Fruit fly (Drosophila melanogaster) whole organism, embryonic: ENCODE measurements around the gene CG45218.

ENCODE experiments used
- Antp ChIP-seq: fragments of 200-800 bp; sonication (Bioruptor generic); optimal IDR thresholded peaks from 3 replicates; lab custom pipeline; 2016; ENCODE audit warnings: missing biosample characterization, missing genetic modification characterization
- Atf3 ChIP-seq: fragments of 200-800 bp; sonication (Bioruptor generic); optimal IDR thresholded peaks from 3 replicates; lab custom pipeline; 2016; ENCODE audit warnings: missing biosample characterization, missing genetic modification characterization
- Atf6 ChIP-seq: fragments of 200-800 bp; sonication (Bioruptor generic); IDR thresholded peaks from 2 replicates; pipeline ENCODE4 v1.3.6; 2022; ENCODE audit warnings: missing biosample characterization, missing genetic modification characterization
- BEAF-32 ChIP-seq: fragments of 200-800 bp; sonication (Bioruptor generic); optimal IDR thresholded peaks from 3 replicates; lab custom pipeline; 2017; ENCODE audit warnings: missing biosample characterization, missing genetic modification characterization, mild to moderate bottlenecking, moderate library complexity, missing genetic modification reagents
- CG10209 ChIP-seq: fragments of 200-800 bp; sonication (Bioruptor generic); optimal IDR thresholded peaks from 3 replicates; lab custom pipeline; 2017; ENCODE audit warnings: missing biosample characterization, mild to moderate bottlenecking, missing genetic modification characterization, missing genetic modification reagents
- CG10267 ChIP-seq: fragments of 200-800 bp; sonication (Bioruptor generic); optimal IDR thresholded peaks from 2 replicates; lab custom pipeline; 2018; ENCODE audit warnings: missing biosample characterization, mild to moderate bottlenecking, missing genetic modification characterization, moderate library complexity
- CG10366 ChIP-seq: fragments of 200-800 bp; sonication (Bioruptor generic); IDR thresholded peaks from 2 replicates; pipeline ENCODE4 v1.3.6; 2022; ENCODE audit warnings: missing biosample characterization, missing genetic modification characterization
- CG10543 ChIP-seq: fragments of 200-800 bp; sonication (Bioruptor generic); optimal IDR thresholded peaks from 3 replicates; lab custom pipeline; 2017; ENCODE audit warnings: missing biosample characterization, mild to moderate bottlenecking, missing genetic modification characterization, moderate library complexity
- CG12236 ChIP-seq: fragments of 200-800 bp; sonication (Bioruptor generic); optimal IDR thresholded peaks from 2 replicates; lab custom pipeline; 2016; ENCODE audit warnings: missing biosample characterization, missing genetic modification characterization
- CG12659 ChIP-seq: fragments of 200-800 bp; sonication (Bioruptor generic); optimal IDR thresholded peaks from 3 replicates; lab custom pipeline; 2017; ENCODE audit warnings: mild to moderate bottlenecking, missing biosample characterization, missing genetic modification reagents, missing genetic modification characterization
- CG13287 ChIP-seq: fragments of 200-800 bp; sonication (Bioruptor generic); IDR thresholded peaks from 2 replicates; pipeline ENCODE4 v1.3.6; 2022; ENCODE audit warnings: missing biosample characterization, missing genetic modification characterization; ENCODE audit not compliant: partially characterized antibody
- CG15011 ChIP-seq: fragments of 200-800 bp; sonication (Bioruptor generic); optimal IDR thresholded peaks from 3 replicates; lab custom pipeline; 2018; ENCODE audit warnings: missing biosample characterization, mild to moderate bottlenecking, missing genetic modification characterization
- CG15073 ChIP-seq: fragments of 200-800 bp; sonication (Bioruptor generic); optimal IDR thresholded peaks from 2 replicates; lab custom pipeline; 2016; ENCODE audit warnings: missing biosample characterization, missing genetic modification characterization
- CG15479 ChIP-seq: fragments of 200-800 bp; sonication (Bioruptor generic); optimal IDR thresholded peaks from 3 replicates; lab custom pipeline; 2019; ENCODE audit warnings: missing biosample characterization, mild to moderate bottlenecking, missing genetic modification characterization, moderate library complexity
- CG16779 ChIP-seq: fragments of 200-800 bp; sonication (Bioruptor generic); IDR thresholded peaks from 2 replicates; pipeline ENCODE4 v1.3.6; 2022; ENCODE audit warnings: missing biosample characterization, missing genetic modification characterization
- CG17912 ChIP-seq: fragments of 200-800 bp; sonication (Bioruptor generic); optimal IDR thresholded peaks from 2 replicates; lab custom pipeline; 2018; ENCODE audit warnings: missing biosample characterization, mild to moderate bottlenecking, missing genetic modification characterization
- CG18764 ChIP-seq: fragments of 200-800 bp; sonication (Bioruptor generic); optimal IDR thresholded peaks from 3 replicates; lab custom pipeline; 2016; ENCODE audit warnings: missing biosample characterization, missing genetic modification characterization
- CG2712 ChIP-seq: fragments of 200-800 bp; optimal IDR thresholded peaks from 3 replicates; lab custom pipeline; 2019; ENCODE audit warnings: missing biosample characterization, mild to moderate bottlenecking, missing genetic modification characterization, moderate library complexity
- CG6854 ChIP-seq: fragments of 200-800 bp; sonication (Bioruptor generic); optimal IDR thresholded peaks from 3 replicates; lab custom pipeline; 2017; ENCODE audit warnings: missing biosample characterization, mild to moderate bottlenecking, missing genetic modification characterization
- CG7786 ChIP-seq: fragments of 200-800 bp; sonication (Bioruptor generic); optimal IDR thresholded peaks from 2 replicates; lab custom pipeline; 2016; ENCODE audit warnings: missing biosample characterization, missing genetic modification characterization
- CG9797 ChIP-seq: fragments of 200-800 bp; sonication (Bioruptor generic); optimal IDR thresholded peaks from 3 replicates; lab custom pipeline; 2018; ENCODE audit warnings: missing biosample characterization, mild to moderate bottlenecking, missing genetic modification characterization
- Dll ChIP-seq: fragments of 200-800 bp; sonication (Bioruptor generic); IDR thresholded peaks from 4 replicates; pipeline ENCODE4 v1.3.6; 2022; ENCODE audit warnings: missing biosample characterization, missing genetic modification characterization; ENCODE audit not compliant: partially characterized antibody
- Dref ChIP-seq: fragments of 200-800 bp; sonication (Bioruptor generic); IDR thresholded peaks from 2 replicates; pipeline ENCODE4 v1.3.6; 2022; ENCODE audit warnings: missing biosample characterization, missing genetic modification characterization
- Eip74EF ChIP-seq, 2 experiments: fragments of 200-800 bp in 1 of 2; fragments of >200 bp in 1 of 2; sonication (Bioruptor generic) in 1 of 2; optimal IDR thresholded peaks; 2 replicates each; lab custom pipeline; 2017 to 2019; ENCODE audit warnings: missing biosample characterization in 2 of 2, missing genetic modification characterization in 2 of 2, mild to moderate bottlenecking in 1 of 2, moderate library complexity in 1 of 2
- Ets65A ChIP-seq: fragments of 200-800 bp; sonication (Bioruptor generic); peaks from one replicate; lab custom pipeline; 2016; ENCODE audit warnings: missing biosample characterization, missing genetic modification characterization
- Fer1 ChIP-seq: fragments of 200-800 bp; sonication (Bioruptor generic); optimal IDR thresholded peaks from 2 replicates; lab custom pipeline; 2017; ENCODE audit warnings: missing biosample characterization, mild to moderate bottlenecking, missing genetic modification characterization
- HmgZ ChIP-seq: fragments of 200-800 bp; sonication (Bioruptor generic); optimal IDR thresholded peaks from 2 replicates; lab custom pipeline; 2018; ENCODE audit warnings: missing biosample characterization, mild to moderate bottlenecking, missing genetic modification characterization
- Hr51 ChIP-seq, 2 experiments: fragments of 200-800 bp; sonication (Bioruptor generic); optimal IDR thresholded peaks; 2 replicates in 1 of 2; 3 replicates in 1 of 2; lab custom pipeline; 2016 to 2018; ENCODE audit warnings: missing biosample characterization in 2 of 2, missing genetic modification characterization in 2 of 2, mild to moderate bottlenecking in 1 of 2, moderate library complexity in 1 of 2
- Hr78 ChIP-seq, 2 experiments: fragments of 200-800 bp in 1 of 2; fragments of >200 bp in 1 of 2; sonication (Bioruptor generic) in 1 of 2; optimal IDR thresholded peaks; 2 replicates each; lab custom pipeline; 2017 to 2019; ENCODE audit warnings: missing biosample characterization in 2 of 2, missing genetic modification characterization in 2 of 2, mild to moderate bottlenecking in 1 of 2, moderate library complexity in 1 of 2
- Nf-YA ChIP-seq: fragments of 200-800 bp; sonication (Bioruptor generic); IDR thresholded peaks from 2 replicates; pipeline ENCODE4 v1.3.6; 2022; ENCODE audit warnings: missing biosample characterization, missing genetic modification characterization
- Opbp ChIP-seq: fragments of 200-800 bp; sonication (Bioruptor generic); IDR thresholded peaks from 3 replicates; pipeline ENCODE4 v1.3.6; 2022; ENCODE audit warnings: missing biosample characterization, missing genetic modification characterization; ENCODE audit not compliant: partially characterized antibody
- Scr ChIP-seq: fragments of 200-800 bp; sonication (Bioruptor generic); IDR thresholded peaks from 2 replicates; pipeline ENCODE4 v1.3.6; 2022; ENCODE audit warnings: missing biosample characterization, missing genetic modification characterization; ENCODE audit not compliant: partially characterized antibody
- Side ChIP-seq: fragments of 200-800 bp; sonication (Bioruptor generic); optimal IDR thresholded peaks from 2 replicates; lab custom pipeline; 2016; ENCODE audit warnings: missing biosample characterization, missing genetic modification characterization
- Xbp1 ChIP-seq: fragments of 200-800 bp; sonication (Bioruptor generic); optimal IDR thresholded peaks from 3 replicates; lab custom pipeline; 2016; ENCODE audit warnings: missing biosample characterization, mild to moderate bottlenecking, missing genetic modification characterization
- Xrp1 ChIP-seq: fragments of 200-800 bp; sonication (Bioruptor generic); IDR thresholded peaks from 2 replicates; pipeline ENCODE4 v1.3.6; 2022; ENCODE audit warnings: missing biosample characterization, missing genetic modification characterization
- ap ChIP-seq: fragments of 200-800 bp; sonication (Bioruptor generic); IDR thresholded peaks from 2 replicates; pipeline ENCODE4 v1.3.6; 2022; ENCODE audit warnings: missing biosample characterization, missing genetic modification characterization
- ato ChIP-seq: fragments of 200-800 bp; sonication (Bioruptor generic); IDR thresholded peaks from 2 replicates; pipeline ENCODE4 v1.3.6; 2022; ENCODE audit warnings: missing biosample characterization, missing genetic modification characterization; ENCODE audit not compliant: partially characterized antibody
- gfzf ChIP-seq: fragments of 200-800 bp; sonication (Bioruptor generic); optimal IDR thresholded peaks from 2 replicates; lab custom pipeline; 2016; ENCODE audit warnings: missing biosample characterization, mild to moderate bottlenecking, missing genetic modification characterization, moderate library complexity
- her ChIP-seq: fragments of 200-800 bp; sonication (Bioruptor generic); optimal IDR thresholded peaks from 2 replicates; lab custom pipeline; 2016; ENCODE audit warnings: missing biosample characterization, missing genetic modification characterization
- lab ChIP-seq: fragments of 200-800 bp; sonication (Bioruptor generic); optimal IDR thresholded peaks from 3 replicates; lab custom pipeline; 2017; ENCODE audit warnings: missing biosample characterization, missing genetic modification characterization, mild to moderate bottlenecking, moderate library complexity, missing genetic modification reagents
- lilli ChIP-seq: fragments of 200-800 bp; sonication (Bioruptor generic); optimal IDR thresholded peaks from 3 replicates; lab custom pipeline; 2016; ENCODE audit warnings: missing biosample characterization, missing genetic modification characterization
- nerfin-1 ChIP-seq: fragments of 200-800 bp; sonication (Bioruptor generic); optimal IDR thresholded peaks from 3 replicates; lab custom pipeline; 2019; ENCODE audit warnings: missing biosample characterization, mild to moderate bottlenecking, missing genetic modification characterization, moderate library complexity
- prd ChIP-seq, 3 experiments: fragments of >200 bp in 2 of 3; fragments of 200-800 bp in 1 of 3; sonication (Bioruptor generic) in 1 of 3; optimal IDR thresholded peaks in 2 of 3; IDR thresholded peaks in 1 of 3; 2 replicates in 2 of 3; 3 replicates in 1 of 3; pipeline versions ENCODE4 v1.3.6 to Lab custom; 2017 to 2022; ENCODE audit warnings: missing biosample characterization in 1 of 3, missing genetic modification characterization in 1 of 3
- ranshi ChIP-seq: fragments of 200-800 bp; sonication (Bioruptor generic); IDR thresholded peaks from 2 replicates; pipeline ENCODE4 v1.3.6; 2022; ENCODE audit warnings: missing biosample characterization, missing genetic modification characterization
- scrt ChIP-seq: fragments of 200-800 bp; sonication (Bioruptor generic); optimal IDR thresholded peaks from 2 replicates; lab custom pipeline; 2018; ENCODE audit warnings: missing biosample characterization, mild to moderate bottlenecking, missing genetic modification characterization, moderate library complexity
- sens ChIP-seq: fragments of 200-800 bp; sonication (Bioruptor generic); peaks from one replicate; lab custom pipeline; 2016; ENCODE audit warnings: missing biosample characterization, missing genetic modification characterization

CG45218 gene

dm6 chr3R:15262710-15263672 is 27.6 kb downstream of the CG45218 start, which contains the start of the genes eIF2gamma and Set:
Gene eIF2gamma, minus strand, starts transcription at chr3R:15263458.
Gene Set, plus strand, starts transcription at chr3R:15263552.
- peak; percentile 49 for TF ChIP-seq Xbp1 (GFP tag; lab: Kevin White, UChicago)
- peak; percentile 58 for TF ChIP-seq nerfin-1 (tag; lab: Kevin White, UChicago)
- TF ChIP-seq Hr78 (GFP tag; optimal IDR thresholded peaks at IDR 0.05; lab: Kevin White, UChicago), result no peak
- TF ChIP-seq ap (GFP tag; lab: Robert Waterston, UW), result no peak
- TF ChIP-seq scrt, result no peak
- peak; percentile 47 for TF ChIP-seq Antp (GFP tag; lab: Kevin White, UChicago)
- TF ChIP-seq BEAF-32, result peak; percentile 97
- no peak for TF ChIP-seq Eip74EF (GFP tag; optimal IDR thresholded peaks at IDR 0.05; lab: Kevin White, UChicago)
- peak; percentile 22 for TF ChIP-seq gfzf (GFP tag; lab: Kevin White, UChicago)
- no peak for TF ChIP-seq CG10209
- no peak for TF ChIP-seq CG6854 (GFP tag; lab: Kevin White, UChicago)
- TF ChIP-seq Nf-YA (GFP tag; lab: Robert Waterston, UW), result no peak
- peak; percentile 28 for TF ChIP-seq Atf3
- peak; percentile 98 for TF ChIP-seq Opbp (GFP tag; lab: Robert Waterston, UW)
- TF ChIP-seq prd (optimal IDR thresholded peaks at IDR 0.05; lab: Kevin White, UChicago), result no peak
- TF ChIP-seq prd (GFP tag; IDR thresholded peaks at IDR 0.05; lab: Robert Waterston, UW), result peak; percentile 54; the same call in 2 of the 3 replicates
- TF ChIP-seq CG7786 (GFP tag; lab: Kevin White, UChicago), result peak; percentile 61
- TF ChIP-seq Hr51 (GFP tag; optimal IDR thresholded peaks at IDR 0.05; lab: Kevin White, UChicago), result peak in 1 of 2 experiments; percentile 14
- TF ChIP-seq lilli (GFP tag; lab: Kevin White, UChicago), result peak; percentile 63
- peak; percentile 95 for TF ChIP-seq Scr (GFP tag; lab: Robert Waterston, UW)
- TF ChIP-seq CG2712 (tag; lab: Kevin White, UChicago), result no peak
- TF ChIP-seq CG13287 (GFP tag; lab: Robert Waterston, UW), result peak; percentile 97
- TF ChIP-seq Dll (GFP tag; lab: Robert Waterston, UW), result peak; percentile 91
- TF ChIP-seq Xrp1 (GFP tag; lab: Robert Waterston, UW), result no peak
- TF ChIP-seq CG12236 (GFP tag; lab: Kevin White, UChicago), result no peak
- TF ChIP-seq CG10267, result peak; percentile 96
- TF ChIP-seq Ets65A (GFP tag; lab: Kevin White, UChicago), result peak; percentile 98
- TF ChIP-seq Side (GFP tag; lab: Kevin White, UChicago), result peak; percentile 31
- peak; percentile 68 for TF ChIP-seq CG12659
- 0 out of 2 replicates have a peak, but pooled peaks have one; percentile 42 for TF ChIP-seq Atf6 (GFP tag; lab: Robert Waterston, UW)
- TF ChIP-seq CG15011 (GFP tag; lab: Kevin White, UChicago), result no peak
- 0 out of 2 replicates have a peak, but pooled peaks have one; percentile 28 for TF ChIP-seq CG10366 (GFP tag; lab: Robert Waterston, UW)
- 0 out of 2 replicates have a peak, but pooled peaks have one; percentile 6 for TF ChIP-seq CG16779 (GFP tag; lab: Robert Waterston, UW)
- TF ChIP-seq CG10543, result peak; percentile 29
- TF ChIP-seq ranshi, result peak; percentile 54; the same call in 1 of the 2 replicates
- peak; percentile 99 for TF ChIP-seq ato (GFP tag; lab: Robert Waterston, UW)
- TF ChIP-seq Dref (GFP tag; lab: Robert Waterston, UW), result peak; percentile 100
- peak; percentile 36 for TF ChIP-seq CG15479
- peak; percentile 85 for TF ChIP-seq HmgZ
- peak; percentile 20 for TF ChIP-seq Fer1 (GFP tag; lab: Kevin White, UChicago)
- TF ChIP-seq lab (GFP tag; lab: Kevin White, UChicago), result no peak
- TF ChIP-seq CG9797 (GFP tag; lab: Kevin White, UChicago), result peak; percentile 54
- TF ChIP-seq sens (GFP tag; lab: Kevin White, UChicago), result peak; percentile 7
- no peak for TF ChIP-seq CG18764
- peak; percentile 33 for TF ChIP-seq CG17912 (GFP tag; lab: Kevin White, UChicago)
- no peak for TF ChIP-seq CG15073 (GFP tag; lab: Kevin White, UChicago)
- peak; percentile 28 for TF ChIP-seq her (GFP tag; lab: Kevin White, UChicago)
